Worm (Caenorhabditis elegans) whole organism, young adult: ENCODE results near the gene DH11.5.

ENCODE experiments used
- B0336.3 ChIP-seq: fragments of 200-800 bp; sonication (Bioruptor generic); IDR thresholded peaks from 2 replicates; pipeline ENCODE4 v1.3.6; 2022; ENCODE audit warnings: missing genetic modification characterization, missing compliant biosample characterization
- D2030.7 ChIP-seq: fragments of 200-800 bp; sonication (Bioruptor generic); IDR thresholded peaks from 2 replicates; pipeline ENCODE4 v1.3.6; 2022; ENCODE audit warnings: missing genetic modification reagents, missing genetic modification characterization, missing compliant biosample characterization
- F57C9.4 ChIP-seq: sonication (generic microtip); optimal IDR thresholded peaks from 2 replicates; lab custom pipeline; 2017; ENCODE audit warnings: mild to moderate bottlenecking, missing genetic modification characterization, missing compliant biosample characterization
- Y95B8A.8 ChIP-seq: fragments of 200-800 bp; sonication (Bioruptor generic); IDR thresholded peaks from 2 replicates; pipeline ENCODE4 v1.3.6; 2022; ENCODE audit warnings: missing genetic modification reagents, missing genetic modification characterization, missing compliant biosample characterization
- ZK185.1 ChIP-seq: sonication (generic microtip); optimal IDR thresholded peaks from 2 replicates; lab custom pipeline; 2016; ENCODE audit warnings: mild to moderate bottlenecking, missing genetic modification characterization, missing compliant biosample characterization; ENCODE audit not compliant: poor library complexity, severe bottlenecking
- attf-3 ChIP-seq: fragments of 200-800 bp; sonication (Bioruptor generic); conservative IDR thresholded peaks from 2 replicates; pipeline ENCODE4 v1.3.6; 2022; ENCODE audit warnings: missing genetic modification reagents, missing genetic modification characterization, missing compliant biosample characterization
- attf-5 ChIP-seq: fragments of 200-800 bp; sonication (Bioruptor generic); optimal IDR thresholded peaks from 2 replicates; lab custom pipeline; 2018; ENCODE audit warnings: mild to moderate bottlenecking, missing genetic modification characterization, missing compliant biosample characterization
- cebp-1 ChIP-seq, 2 experiments: fragments of 200-800 bp in 1 of 2; sonication (Bioruptor generic) in 1 of 2; sonication (generic microtip) in 1 of 2; IDR thresholded peaks in 1 of 2; optimal IDR thresholded peaks in 1 of 2; 2 replicates each; pipeline versions ENCODE4 v1.3.6 to Lab custom; 2017 to 2022; ENCODE audit warnings: missing compliant biosample characterization in 2 of 2, missing genetic modification characterization in 2 of 2, mild to moderate bottlenecking in 1 of 2, missing genetic modification reagents in 1 of 2, moderate library complexity in 1 of 2
- ceh-40 ChIP-seq: fragments of 200-800 bp; sonication (Bioruptor generic); IDR thresholded peaks from 2 replicates; pipeline ENCODE4 v1.3.6; 2022; ENCODE audit warnings: missing genetic modification characterization, missing compliant biosample characterization
- ceh-79 ChIP-seq: sonication (generic microtip); optimal IDR thresholded peaks from 2 replicates; lab custom pipeline; 2017; ENCODE audit warnings: mild to moderate bottlenecking, missing genetic modification characterization, missing compliant biosample characterization
- hmg-1.2 ChIP-seq: fragments of 200-800 bp; sonication (Bioruptor generic); IDR thresholded peaks from 2 replicates; pipeline ENCODE4 v1.3.6; 2022; ENCODE audit warnings: missing genetic modification reagents, missing genetic modification characterization, missing compliant biosample characterization
- lin-40 ChIP-seq: sonication (generic microtip); optimal IDR thresholded peaks from 2 replicates; lab custom pipeline; 2016; ENCODE audit warnings: missing genetic modification characterization, mild to moderate bottlenecking, missing compliant biosample characterization, missing genotype, missing genetic modification reagents
- lsl-1 ChIP-seq: fragments of 200-800 bp; sonication (Bioruptor generic); optimal IDR thresholded peaks from 2 replicates; lab custom pipeline; 2018; ENCODE audit warnings: mild to moderate bottlenecking, missing genetic modification characterization, moderate library complexity, missing compliant biosample characterization
- rcor-1 ChIP-seq: fragments of 200-800 bp; sonication (Bioruptor generic); IDR thresholded peaks from 2 replicates; pipeline ENCODE4 v1.3.6; 2022; ENCODE audit warnings: missing genetic modification reagents, missing genetic modification characterization, missing compliant biosample characterization
- somi-1 ChIP-seq: fragments of 200-800 bp; sonication (Bioruptor generic); optimal IDR thresholded peaks from 2 replicates; lab custom pipeline; 2018; ENCODE audit warnings: mild to moderate bottlenecking, missing genetic modification characterization, missing compliant biosample characterization
- tbp1 ChIP-seq: fragments of 200-800 bp; sonication (Bioruptor generic); optimal IDR thresholded peaks from 2 replicates; lab custom pipeline; 2018; ENCODE audit warnings: mild to moderate bottlenecking, missing genetic modification characterization, missing compliant biosample characterization
- xnd-1 ChIP-seq: sonication (generic microtip); optimal IDR thresholded peaks from 2 replicates; lab custom pipeline; 2016; ENCODE audit warnings: missing genotype, missing genetic modification reagents, missing genetic modification characterization, missing compliant biosample characterization
- zfh-2 ChIP-seq: fragments of 200-800 bp; sonication (Bioruptor generic); conservative IDR thresholded peaks from 2 replicates; pipeline ENCODE4 v1.3.6; 2022; ENCODE audit warnings: missing genetic modification reagents, missing genetic modification characterization, missing compliant biosample characterization
- ztf-25 ChIP-seq: fragments of 200-800 bp; sonication (Bioruptor generic); IDR thresholded peaks from 2 replicates; pipeline ENCODE4 v1.3.6; 2022; ENCODE audit warnings: missing genetic modification reagents, missing genetic modification characterization, missing compliant biosample characterization
- ztf-28 ChIP-seq: fragments of 200-800 bp; sonication (Bioruptor generic); IDR thresholded peaks from 2 replicates; pipeline ENCODE4 v1.3.6; 2022; ENCODE audit warnings: missing genetic modification reagents, missing genetic modification characterization, missing compliant biosample characterization

Gene DH11.5

DNA sequence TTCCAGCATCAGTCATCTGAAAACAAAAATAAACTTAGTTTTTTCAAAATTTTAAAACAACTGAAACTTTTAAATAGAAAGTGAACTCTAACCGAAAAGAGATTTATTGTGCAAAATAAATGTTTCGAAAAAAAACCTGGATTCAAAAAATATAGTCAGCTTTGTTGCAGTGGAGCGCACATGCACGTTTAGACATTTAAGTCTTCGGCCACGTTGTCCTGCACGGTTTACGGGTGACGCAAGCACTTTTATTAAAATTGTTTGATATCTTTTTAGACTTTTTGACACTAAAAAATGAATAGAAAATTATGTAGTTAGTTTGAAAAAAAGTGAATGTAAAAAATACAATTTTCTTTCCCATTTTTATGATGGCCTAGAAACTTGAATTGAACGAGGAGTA lies 63.0 kb downstream of the DH11.5 start, which contains the start of the genes ubh-4 and algn-6 (continued):
- TF ChIP-seq ztf-28, result 0 out of 2 replicates have a peak, but pooled peaks have one; percentile 60
- peak; percentile 25 for TF ChIP-seq xnd-1 (tag; lab: Kevin White, UChicago)
- peak; percentile 16 for TF ChIP-seq lin-40
- TF ChIP-seq ceh-40 (GFP tag; lab: Robert Waterston, UW), result no peak
- 0 out of 2 replicates have a peak, but pooled peaks have one; percentile 29 for TF ChIP-seq ztf-25 (GFP tag; lab: Robert Waterston, UW)
- TF ChIP-seq attf-3 (GFP tag; lab: Robert Waterston, UW), result peak; percentile 78
- TF ChIP-seq hmg-1.2 (GFP tag; lab: Robert Waterston, UW), result peak; percentile 67; the same call in 1 of the 2 replicates
- peak; percentile 67 for TF ChIP-seq D2030.7
- TF ChIP-seq lsl-1 (GFP tag; lab: Kevin White, UChicago), result peak; percentile 87
- TF ChIP-seq tbp1, result peak; percentile 44

ce11 chrII:8041642-8042041 lies 65.2 kb downstream of the DH11.5 start:
- TF ChIP-seq ceh-79 (tag; lab: Kevin White, UChicago) (no peak), attf-5 (GFP tag; lab: Kevin White, UChicago) (peak; percentile 54), attf-3 (GFP tag; lab: Robert Waterston, UW) (peak; percentile 95), hmg-1.2 (GFP tag; lab: Robert Waterston, UW) (peak; percentile 18; the same call in 1 of the 2 replicates), ZK185.1 (tag; lab: Kevin White, UChicago) (no peak), Y95B8A.8 (no peak), somi-1 (no peak), F57C9.4 (no peak), rcor-1 (GFP tag; lab: Robert Waterston, UW) (no peak), cebp-1 (GFP tag; IDR thresholded peaks at IDR 0.05; lab: Robert Waterston, UW) (no peak), cebp-1 (tag; optimal IDR thresholded peaks at IDR 0.05; lab: Kevin White, UChicago) (peak; percentile 16)

ce11 chrII:8042289-8042688 lies 65.9 kb downstream of the DH11.5 start, which contains the start of gene T05H10.1:
Gene T05H10.1 (plus strand): TSS chrII:8042589.
- TF ChIP-seq B0336.3 (GFP tag; lab: Robert Waterston, UW), result no peak
- TF ChIP-seq zfh-2, result 0 out of 2 replicates have a peak, but pooled peaks have one; percentile 32
